Worm (Caenorhabditis elegans) whole organism, L1 larva: ENCODE results near the gene R02F11.2.
A peak's percentile ranks its signal among the peaks of the same experiment; 100 is the strongest.

Source experiments
- Y116A8C.19 ChIP-seq: sonication (generic microtip); optimal IDR thresholded peaks from 2 replicates; lab custom pipeline; 2016; ENCODE audit warnings: missing compliant biosample characterization, missing genetic modification characterization, borderline replicate concordance
- elt-3 ChIP-seq, 6 experiments: fragments of 150-350 bp in 1 of 6; sonication (generic microtip); optimal IDR thresholded peaks; 2 replicates each; lab custom pipeline; 2017 to 2018; ENCODE audit warnings: missing biosample characterization in 6 of 6, missing genetic modification characterization in 6 of 6, inconsistent platforms in 1 of 6
- grh-1 ChIP-seq: fragments of 200-800 bp; sonication (Bioruptor generic); IDR thresholded peaks from 2 replicates; pipeline ENCODE4 v1.3.6; 2022; ENCODE audit warnings: missing genetic modification reagents, missing genetic modification characterization, missing compliant biosample characterization
- hlh-4 ChIP-seq: sonication (generic microtip); optimal IDR thresholded peaks from 2 replicates; lab custom pipeline; 2016; ENCODE audit warnings: mild to moderate bottlenecking, missing genetic modification characterization, missing compliant biosample characterization
- lin-15B ChIP-seq: fragments of 150-350 bp; sonication (generic microtip); optimal IDR thresholded peaks from 3 replicates; lab custom pipeline; 2014; ENCODE audit warnings: missing biosample characterization, missing genetic modification characterization
- mef-2 ChIP-seq: fragments of 150-350 bp; optimal IDR thresholded peaks from 2 replicates; lab custom pipeline; 2014; ENCODE audit warnings: missing biosample characterization, missing genetic modification characterization
- nhr-12 ChIP-seq: sonication (generic microtip); optimal IDR thresholded peaks from 2 replicates; lab custom pipeline; 2017; ENCODE audit warnings: missing biosample characterization, missing genetic modification characterization
- nhr-237 ChIP-seq: fragments of 150-350 bp; optimal IDR thresholded peaks from 2 replicates; lab custom pipeline; 2014; ENCODE audit warnings: missing biosample characterization, missing genetic modification characterization
- nhr-77 ChIP-seq: fragments of 150-350 bp; optimal IDR thresholded peaks from 2 replicates; lab custom pipeline; 2014; ENCODE audit warnings: missing biosample characterization, missing genetic modification characterization
- snpc-4 ChIP-seq: fragments of 150-350 bp; optimal IDR thresholded peaks from 2 replicates; lab custom pipeline; 2014; ENCODE audit warnings: missing biosample characterization, missing genetic modification characterization
- unc-130 ChIP-seq: fragments of 150-350 bp; optimal IDR thresholded peaks from 2 replicates; lab custom pipeline; 2017; ENCODE audit warnings: missing biosample characterization, missing genetic modification characterization, inconsistent platforms
- unc-86 ChIP-seq: sonication (generic microtip); optimal IDR thresholded peaks from 2 replicates; lab custom pipeline; 2016; ENCODE audit warnings: missing genetic modification characterization, missing compliant biosample characterization
- ztf-11 ChIP-seq, 2 experiments: sonication (generic microtip); optimal IDR thresholded peaks; 2 replicates each; lab custom pipeline; 2016 to 2017; ENCODE audit warnings: missing genetic modification characterization in 2 of 2, missing biosample characterization in 1 of 2, missing compliant biosample characterization in 1 of 2

ce11 chrV:4823683-4824391, 29.4 kb downstream of the R02F11.2 start:
- no peak for TF ChIP-seq lin-15B (tag; lab: Kevin White, UChicago)
- no peak for TF ChIP-seq nhr-237 (tag; lab: Kevin White, UChicago)
- no peak for TF ChIP-seq hlh-4
- no peak for TF ChIP-seq unc-130 (tag; lab: Kevin White, UChicago)
- TF ChIP-seq unc-86 (tag; lab: Kevin White, UChicago), result no peak
- TF ChIP-seq grh-1 (GFP tag; lab: Robert Waterston, UW), result 0 out of 2 replicates have a peak, but pooled peaks have one; percentile 6
- TF ChIP-seq mef-2 (tag; lab: Kevin White, UChicago), result no peak
- no peak for TF ChIP-seq ztf-11 (tag; optimal IDR thresholded peaks at IDR 0.05; lab: Kevin White, UChicago)
- TF ChIP-seq Y116A8C.19, result no peak
- no peak for TF ChIP-seq snpc-4
- no peak for TF ChIP-seq nhr-77
- no peak for TF ChIP-seq nhr-12 (tag; lab: Kevin White, UChicago)
- TF ChIP-seq elt-3 (tag; optimal IDR thresholded peaks at IDR 0.05; lab: Kevin White, UChicago), result peak in 1 of 6 experiments; percentile 40
